Worm (Caenorhabditis elegans): Measurements from ENCODE around the gene ZK792.4.

- TF ChIP-seq ama-1 (optimal IDR thresholded peaks at IDR 0.05) (no peak), F37D6.2 (tag; optimal IDR thresholded peaks at IDR 0.05) (no peak), lir-3 (tag; optimal IDR thresholded peaks at IDR 0.05) (no peak), nhr-25 (tag; optimal IDR thresholded peaks at IDR 0.05; ENCODE audit: borderline replicate concordance, insufficient read depth) (no peak), mdl-1 (tag; optimal IDR thresholded peaks at IDR 0.05) (no peak), snpc-4 (tag; optimal IDR thresholded peaks at IDR 0.05) (no peak), ZK546.5 (tag; optimal IDR thresholded peaks at IDR 0.05) (no peak), hlh-30 (tag; optimal IDR thresholded peaks at IDR 0.05; ENCODE audit: insufficient read depth) (no peak), pha-4 (GFP tag; IDR thresholded peaks at IDR 0.05) (no peak), pha-4 (tag; optimal IDR thresholded peaks at IDR 0.05) (no peak), nhr-237 (tag; optimal IDR thresholded peaks at IDR 0.05) (no peak)
Measured at ce11 chrIV:11723255-11723654, 41.5 kb upstream of the ZK792.4 start.
